Worm (Caenorhabditis elegans) whole organism, mixed stage, embryonic: ENCODE data around the gene T28A11.20.

ENCODE experiments used
- blmp-1 ChIP-seq: fragments of 150-350 bp; optimal IDR thresholded peaks from 2 replicates; lab custom pipeline; 2014; ENCODE audit warnings: missing biosample characterization, missing genetic modification characterization
- ceh-39 ChIP-seq: fragments of 150-350 bp; optimal IDR thresholded peaks from 2 replicates; lab custom pipeline; 2014; ENCODE audit warnings: missing biosample characterization, missing genetic modification characterization
- ces-1 ChIP-seq: fragments of 150-350 bp; optimal IDR thresholded peaks from 2 replicates; lab custom pipeline; 2014; ENCODE audit warnings: missing biosample characterization, missing genetic modification reagents, missing genetic modification characterization
- elt-3 ChIP-seq: fragments of 150-350 bp; optimal IDR thresholded peaks from 2 replicates; lab custom pipeline; 2014; ENCODE audit warnings: missing biosample characterization, missing genetic modification characterization
- lsy-2 ChIP-seq: fragments of 150-350 bp; optimal IDR thresholded peaks from 2 replicates; lab custom pipeline; 2014; ENCODE audit warnings: missing biosample characterization, missing genetic modification characterization
- mab-5 ChIP-seq: fragments of 150-350 bp; optimal IDR thresholded peaks from 2 replicates; lab custom pipeline; 2014; ENCODE audit warnings: missing biosample characterization, missing genetic modification characterization
- nhr-12 ChIP-seq: fragments of 150-350 bp; optimal IDR thresholded peaks from 2 replicates; lab custom pipeline; 2014; ENCODE audit warnings: missing biosample characterization, missing genetic modification characterization
- nhr-237 ChIP-seq: fragments of 150-350 bp; optimal IDR thresholded peaks from 2 replicates; lab custom pipeline; 2014; ENCODE audit warnings: missing biosample characterization, missing genetic modification characterization
- nhr-28 ChIP-seq: fragments of 150-350 bp; optimal IDR thresholded peaks from 2 replicates; lab custom pipeline; 2014; ENCODE audit warnings: missing biosample characterization, missing genetic modification characterization
- nhr-76 ChIP-seq: sonication (generic microtip); optimal IDR thresholded peaks from 2 replicates; lab custom pipeline; 2017; ENCODE audit warnings: missing biosample characterization, missing genetic modification characterization
- unc-39 ChIP-seq: fragments of 150-350 bp; optimal IDR thresholded peaks from 2 replicates; lab custom pipeline; 2014; ENCODE audit warnings: missing biosample characterization, missing genetic modification characterization
- unc-62 ChIP-seq: fragments of 150-350 bp; optimal IDR thresholded peaks from 2 replicates; lab custom pipeline; 2014; ENCODE audit warnings: missing biosample characterization, missing genetic modification reagents, missing genetic modification characterization

ce11 chrV:3320432-3320831 lies 47.4 kb upstream of the T28A11.20 start, which contains the start of gene C17B7.14:
- no peak for TF ChIP-seq nhr-76 (tag; lab: Kevin White, UChicago)
- no peak for TF ChIP-seq mab-5
- no peak for TF ChIP-seq nhr-28 (tag; lab: Kevin White, UChicago)
- TF ChIP-seq blmp-1: no peak
- TF ChIP-seq unc-62 (GFP tag; lab: Kevin White, UChicago): no peak
- TF ChIP-seq nhr-237: no peak
- no peak for TF ChIP-seq ces-1 (GFP tag; lab: Kevin White, UChicago)
- TF ChIP-seq nhr-12 (tag; lab: Kevin White, UChicago): no peak
- no peak for TF ChIP-seq unc-39
- TF ChIP-seq ceh-39 (tag; lab: Kevin White, UChicago): no peak
- no peak for TF ChIP-seq elt-3 (tag; lab: Kevin White, UChicago)
- no peak for TF ChIP-seq lsy-2
